Fruit fly (Drosophila melanogaster): ENCODE results near the gene CG5342.

Gene CG5342

DNA sequence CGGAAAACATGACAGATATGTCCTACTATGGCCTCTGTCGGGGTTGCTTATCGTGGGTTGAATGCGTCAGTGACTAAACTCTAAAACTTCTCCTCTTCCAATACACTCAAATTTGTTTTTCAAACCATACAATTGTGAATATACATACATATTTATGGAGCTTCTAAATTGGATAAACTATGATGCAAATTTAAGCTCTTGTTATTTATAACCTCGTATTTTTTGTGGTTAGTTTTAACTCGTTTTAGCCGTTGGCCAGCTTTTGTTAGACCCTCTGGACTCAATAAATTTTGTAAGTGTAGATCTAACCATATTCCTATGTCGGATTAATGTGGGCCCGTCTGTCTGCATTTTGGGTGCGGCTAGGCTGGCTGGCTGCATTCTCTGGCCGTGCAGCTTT, 38.7 kb downstream of the CG5342 start (continued):
- TF ChIP-seq amos (GFP tag; IDR thresholded peaks at IDR 0.05; ENCODE audit: partially characterized antibody) (no peak), CG16813 (GFP tag; IDR thresholded peaks at IDR 0.05; ENCODE audit: partially characterized antibody) (no peak), zen2 (GFP tag; IDR thresholded peaks at IDR 0.05; ENCODE audit: partially characterized antibody) (no peak), yki (optimal IDR thresholded peaks at IDR 0.05) (no peak), Asciz (GFP tag; optimal IDR thresholded peaks at IDR 0.05) (no peak), CG4617 (GFP tag; optimal IDR thresholded peaks at IDR 0.05; ENCODE audit: borderline replicate concordance) (no peak), Trl (optimal IDR thresholded peaks at IDR 0.05) (no peak), Trl (GFP tag; optimal IDR thresholded peaks at IDR 0.05) (peak; percentile 17), gsb-n (tag; optimal IDR thresholded peaks at IDR 0.05) (peak; percentile 70), CG16779 (GFP tag; IDR thresholded peaks at IDR 0.05) (no peak), gfzf (GFP tag; optimal IDR thresholded peaks at IDR 0.05) (no peak), CG3995 (GFP tag; optimal IDR thresholded peaks at IDR 0.05) (no peak), trh (GFP tag; optimal IDR thresholded peaks at IDR 0.05) (no peak), ara (GFP tag; IDR thresholded peaks at IDR 0.05) (no peak), CG9797 (GFP tag; optimal IDR thresholded peaks at IDR 0.05) (no peak), CG4854 (GFP tag; optimal IDR thresholded peaks at IDR 0.05) (no peak), Tbp (GFP tag; optimal IDR thresholded peaks at IDR 0.05) (no peak), gro (GFP tag; optimal IDR thresholded peaks at IDR 0.05) (no peak), otp (GFP tag; IDR thresholded peaks at IDR 0.05) (no peak), repo (GFP tag; optimal IDR thresholded peaks at IDR 0.05) (no peak), CG13624 (GFP tag; optimal IDR thresholded peaks at IDR 0.05) (no peak), Nf-YB (GFP tag; optimal IDR thresholded peaks at IDR 0.05) (no peak), ERR (GFP tag; optimal IDR thresholded peaks at IDR 0.05) (no peak), ATbp (GFP tag; optimal IDR thresholded peaks at IDR 0.05) (peak; percentile 46), CG15073 (GFP tag; optimal IDR thresholded peaks at IDR 0.05) (no peak), Adf1 (GFP tag; IDR thresholded peaks at IDR 0.05) (no peak), Stat92E (GFP tag; optimal IDR thresholded peaks at IDR 0.05) (no peak), croc (GFP tag; conservative IDR thresholded peaks at IDR 0.05) (peak; percentile 48), Lim3 (GFP tag; IDR thresholded peaks at IDR 0.05) (no peak), Usf (GFP tag; optimal IDR thresholded peaks at IDR 0.05) (no peak), CG31388 (GFP tag; optimal IDR thresholded peaks at IDR 0.05) (no peak), ase (GFP tag; IDR thresholded peaks at IDR 0.05) (no peak), CG31441 (GFP tag; IDR thresholded peaks at IDR 0.05) (peak; percentile 41; the same call in 1 of the 2 replicates), E2f2 (GFP tag; IDR thresholded peaks at IDR 0.05) (no peak; the same call in 1 of the 2 replicates), Mes4 (GFP tag; optimal IDR thresholded peaks at IDR 0.05) (peak; percentile 4), lola (GFP tag; optimal IDR thresholded peaks at IDR 0.05) (peak in 1 of 3 experiments; percentile 81), ind (GFP tag; optimal IDR thresholded peaks at IDR 0.05) (peak; percentile 5), CG14710 (tag; optimal IDR thresholded peaks at IDR 0.05) (peak; percentile 88), Awh (GFP tag; IDR thresholded peaks at IDR 0.05) (no peak), CG10366 (GFP tag; IDR thresholded peaks at IDR 0.05) (no peak), hth (optimal IDR thresholded peaks at IDR 0.05) (no peak), CG11695 (GFP tag; IDR thresholded peaks at IDR 0.05) (no peak), her (GFP tag; optimal IDR thresholded peaks at IDR 0.05) (no peak), fu2 (GFP tag; optimal IDR thresholded peaks at IDR 0.05) (no peak), CG1603 (tag; optimal IDR thresholded peaks at IDR 0.05) (peak; percentile 58), pzg (GFP tag; optimal IDR thresholded peaks at IDR 0.05) (no peak), CG8765 (GFP tag; IDR thresholded peaks at IDR 0.05) (no peak; the same call in 1 of the 2 replicates), CG12391 (tag; optimal IDR thresholded peaks at IDR 0.05) (peak; percentile 64), disco-r (GFP tag; optimal IDR thresholded peaks at IDR 0.05) (no peak), CG15011 (GFP tag; optimal IDR thresholded peaks at IDR 0.05) (no peak), run (tag; optimal IDR thresholded peaks at IDR 0.05) (no peak), Fer3 (tag; optimal IDR thresholded peaks at IDR 0.05) (no peak), CG5245 (GFP tag; optimal IDR thresholded peaks at IDR 0.05) (peak; percentile 16)

Measured in whole organism, embryonic.